Worm (Caenorhabditis elegans) whole organism, midembryonic: ENCODE results near the gene Y97E10AR.2.

Source experiments
- cog-1 ChIP-seq: sonication (generic microtip); optimal IDR thresholded peaks from 2 replicates; lab custom pipeline; 2016; ENCODE audit warnings: missing genetic modification characterization, missing compliant biosample characterization
- flt-1 ChIP-seq: fragments of 200-800 bp; sonication (Bioruptor generic); IDR thresholded peaks from 2 replicates; pipeline ENCODE4 v1.3.6; 2022; ENCODE audit warnings: missing genetic modification characterization, missing compliant biosample characterization
- med-1 ChIP-seq: sonication (generic microtip); optimal IDR thresholded peaks from 2 replicates; lab custom pipeline; 2017; ENCODE audit warnings: missing genetic modification characterization, mild to moderate bottlenecking, missing compliant biosample characterization, antibody characterized with exemption, missing genetic modification reagents; ENCODE audit not compliant: insufficient read depth
- ref-1 ChIP-seq: fragments of 200-800 bp; sonication (Bioruptor generic); conservative IDR thresholded peaks from 2 replicates; pipeline ENCODE4 v1.3.6; 2022; ENCODE audit warnings: missing genetic modification reagents, missing genetic modification characterization, missing compliant biosample characterization
- tab-1 ChIP-seq: fragments of 200-800 bp; sonication (Bioruptor generic); IDR thresholded peaks from 2 replicates; pipeline ENCODE4 v1.3.6; 2022; ENCODE audit warnings: missing genetic modification characterization, missing compliant biosample characterization
- ztf-23 ChIP-seq: fragments of 200-800 bp; sonication (Bioruptor generic); IDR thresholded peaks from 2 replicates; pipeline ENCODE4 v1.3.6; 2022; ENCODE audit warnings: missing genetic modification reagents, missing genetic modification characterization, missing compliant biosample characterization
- ztf-29 ChIP-seq: fragments of 200-800 bp; sonication (Bioruptor generic); IDR thresholded peaks from 2 replicates; pipeline ENCODE4 v1.3.6; 2022; ENCODE audit warnings: missing genetic modification reagents, missing genetic modification characterization, missing compliant biosample characterization

- TF ChIP-seq med-1 (GFP tag; lab: Kevin White, UChicago) (no peak), ztf-23 (GFP tag; lab: Robert Waterston, UW) (no peak), flt-1 (no peak), tab-1 (GFP tag; lab: Robert Waterston, UW) (no peak), cog-1 (tag; lab: Kevin White, UChicago) (no peak), ztf-29 (GFP tag; lab: Robert Waterston, UW) (no peak), ref-1 (no peak)
Observed at ce11 chrV:8019783-8020182, 23.8 kb downstream of the Y97E10AR.2 start.
